Worm (Caenorhabditis elegans) whole organism, L4 larva: Measurements from ENCODE around the gene dct-6.
A peak's percentile ranks its signal among the peaks of the same experiment; 100 is the strongest.

Experiments
- F10B5.3 ChIP-seq: sonication (generic microtip); optimal IDR thresholded peaks from 2 replicates; lab custom pipeline; 2016; ENCODE audit warnings: mild to moderate bottlenecking, missing genetic modification characterization, missing compliant biosample characterization
- F26F4.8 ChIP-seq: fragments of 200-800 bp; sonication (Bioruptor generic); conservative IDR thresholded peaks from 2 replicates; pipeline ENCODE4 v1.3.6; 2022; ENCODE audit warnings: missing genetic modification characterization, missing compliant biosample characterization
- T20F7.1 ChIP-seq: fragments of 200-800 bp; sonication (Bioruptor generic); optimal IDR thresholded peaks from 2 replicates; lab custom pipeline; 2018; ENCODE audit warnings: mild to moderate bottlenecking, missing genetic modification characterization, missing compliant biosample characterization
- T26A8.4 ChIP-seq: fragments of 200-800 bp; sonication (Bioruptor generic); IDR thresholded peaks from 2 replicates; pipeline ENCODE4 v1.3.6; 2022; ENCODE audit warnings: missing genetic modification characterization, missing compliant biosample characterization
- Y105C5A.15 ChIP-seq: fragments of 200-800 bp; sonication (Bioruptor generic); IDR thresholded peaks from 2 replicates; pipeline ENCODE4 v1.3.6; 2022; ENCODE audit warnings: missing genetic modification characterization, missing compliant biosample characterization
- ZK337.2 ChIP-seq: fragments of 200-800 bp; sonication (Bioruptor generic); IDR thresholded peaks from 2 replicates; pipeline ENCODE4 v1.3.6; 2022; ENCODE audit warnings: missing genetic modification reagents, missing genetic modification characterization, missing compliant biosample characterization
- ama-1 ChIP-seq: fragments of 150-350 bp; optimal IDR thresholded peaks from 2 replicates; lab custom pipeline; 2014; ENCODE audit warnings: inconsistent platforms, mixed read lengths
- arid-1 ChIP-seq: fragments of 200-800 bp; sonication (Bioruptor generic); conservative IDR thresholded peaks from 2 replicates; pipeline ENCODE4 v1.3.6; 2022; ENCODE audit warnings: missing genetic modification reagents, missing genetic modification characterization, missing compliant biosample characterization
- attf-4 ChIP-seq: sonication (generic microtip); optimal IDR thresholded peaks from 3 replicates; lab custom pipeline; 2017; ENCODE audit warnings: missing biosample characterization, missing genetic modification characterization
- ceh-20 ChIP-seq: fragments of 200-800 bp; sonication (Bioruptor generic); IDR thresholded peaks from 2 replicates; pipeline ENCODE4 v1.3.6; 2022; ENCODE audit warnings: missing genetic modification reagents, missing genetic modification characterization, missing compliant biosample characterization
- ceh-32 ChIP-seq: sonication (generic microtip); optimal IDR thresholded peaks from 2 replicates; lab custom pipeline; 2016; ENCODE audit warnings: mild to moderate bottlenecking, missing genetic modification characterization, missing compliant biosample characterization; ENCODE audit not compliant: poor library complexity
- ceh-44 ChIP-seq: fragments of 200-800 bp; sonication (Bioruptor generic); IDR thresholded peaks from 2 replicates; pipeline ENCODE4 v1.3.6; 2022; ENCODE audit warnings: missing genetic modification reagents, missing genetic modification characterization, missing compliant biosample characterization
- ctbp-1 ChIP-seq: fragments of 200-800 bp; sonication (Bioruptor generic); IDR thresholded peaks from 2 replicates; pipeline ENCODE4 v1.3.6; 2022; ENCODE audit warnings: missing genetic modification reagents, missing genetic modification characterization, missing compliant biosample characterization
- dmd-6 ChIP-seq: fragments of 200-800 bp; sonication (Bioruptor generic); IDR thresholded peaks from 2 replicates; pipeline ENCODE4 v1.3.6; 2022; ENCODE audit warnings: missing genetic modification reagents, missing genetic modification characterization, missing compliant biosample characterization
- dmd-9 ChIP-seq: fragments of 200-800 bp; sonication (Bioruptor generic); IDR thresholded peaks from 2 replicates; pipeline ENCODE4 v1.3.6; 2022; ENCODE audit warnings: missing genetic modification reagents, missing genetic modification characterization, missing compliant biosample characterization
- dpl-1 ChIP-seq: fragments of 150-350 bp; optimal IDR thresholded peaks from 2 replicates; lab custom pipeline; 2014; ENCODE audit warnings: missing biosample characterization, missing genetic modification reagents, missing genetic modification characterization
- duxl-1 ChIP-seq: sonication (generic microtip); optimal IDR thresholded peaks from 2 replicates; lab custom pipeline; 2016; ENCODE audit warnings: mild to moderate bottlenecking, missing genetic modification characterization, moderate library complexity, missing compliant biosample characterization; ENCODE audit not compliant: poor library complexity
- gei-8 ChIP-seq: fragments of 200-800 bp; sonication (Bioruptor generic); optimal IDR thresholded peaks from 2 replicates; lab custom pipeline; 2018; ENCODE audit warnings: mild to moderate bottlenecking, missing genetic modification characterization, missing compliant biosample characterization
- hif-1 ChIP-seq, 2 experiments: sonication (generic microtip); optimal IDR thresholded peaks; 2 replicates each; lab custom pipeline; 2016 to 2017; ENCODE audit warnings: missing compliant biosample characterization in 2 of 2, missing genetic modification characterization in 2 of 2, missing genetic modification reagents in 2 of 2, missing genotype in 2 of 2, mild to moderate bottlenecking in 1 of 2
- hlh-11 ChIP-seq: fragments of 200-800 bp; sonication (Bioruptor generic); optimal IDR thresholded peaks from 2 replicates; lab custom pipeline; 2018; ENCODE audit warnings: mild to moderate bottlenecking, missing genetic modification characterization, missing compliant biosample characterization
- jun-1 ChIP-seq: fragments of 150-350 bp; optimal IDR thresholded peaks from 2 replicates; lab custom pipeline; 2014; ENCODE audit warnings: missing biosample characterization, missing genetic modification reagents, missing genetic modification characterization
- lin-1 ChIP-seq: fragments of 200-800 bp; sonication (Bioruptor generic); IDR thresholded peaks from 2 replicates; pipeline ENCODE4 v1.3.6; 2022; ENCODE audit warnings: missing genetic modification reagents, missing genetic modification characterization, missing compliant biosample characterization
- lin-29 ChIP-seq: fragments of 200-800 bp; sonication (Bioruptor generic); IDR thresholded peaks from 2 replicates; pipeline ENCODE4 v1.3.6; 2022; ENCODE audit warnings: missing genetic modification reagents, missing genetic modification characterization, missing compliant biosample characterization
- lin-38 ChIP-seq: fragments of 200-800 bp; sonication (Bioruptor generic); IDR thresholded peaks from 2 replicates; pipeline ENCODE4 v1.3.6; 2022; ENCODE audit warnings: missing genetic modification reagents, missing genetic modification characterization, missing compliant biosample characterization
- lir-3 ChIP-seq: sonication (generic microtip); optimal IDR thresholded peaks from 2 replicates; lab custom pipeline; 2016; ENCODE audit warnings: mild to moderate bottlenecking, missing genetic modification characterization, missing compliant biosample characterization
- mdl-1 ChIP-seq, 2 experiments: fragments of 150-350 bp in 1 of 2; sonication (generic microtip) in 1 of 2; optimal IDR thresholded peaks; 2 replicates each; lab custom pipeline; 2014 to 2017; ENCODE audit warnings: missing biosample characterization in 2 of 2, missing genetic modification characterization in 2 of 2
- mdt-29 ChIP-seq: fragments of 200-800 bp; sonication (Bioruptor generic); IDR thresholded peaks from 2 replicates; pipeline ENCODE4 v1.3.6; 2022; ENCODE audit warnings: missing genetic modification reagents, missing genetic modification characterization, missing compliant biosample characterization
- nhr-10 ChIP-seq: fragments of 150-350 bp; optimal IDR thresholded peaks from 2 replicates; lab custom pipeline; 2014; ENCODE audit warnings: missing biosample characterization, missing genetic modification characterization
- nhr-11 ChIP-seq: fragments of 150-350 bp; optimal IDR thresholded peaks from 2 replicates; lab custom pipeline; 2014; ENCODE audit warnings: missing biosample characterization, missing genetic modification characterization
- nhr-111 ChIP-seq: fragments of 200-800 bp; sonication (Bioruptor generic); optimal IDR thresholded peaks from 2 replicates; lab custom pipeline; 2018; ENCODE audit warnings: mild to moderate bottlenecking, missing genetic modification characterization, missing compliant biosample characterization
- nhr-237 ChIP-seq: sonication (generic microtip); optimal IDR thresholded peaks from 2 replicates; lab custom pipeline; 2017; ENCODE audit warnings: missing biosample characterization, missing genetic modification characterization
- nhr-76 ChIP-seq: fragments of 150-350 bp; optimal IDR thresholded peaks from 2 replicates; lab custom pipeline; 2014; ENCODE audit warnings: missing biosample characterization, missing genetic modification characterization
- php-3 ChIP-seq: fragments of 200-800 bp; sonication (Bioruptor generic); IDR thresholded peaks from 2 replicates; pipeline ENCODE4 v1.3.6; 2022; ENCODE audit warnings: missing genetic modification reagents, missing genetic modification characterization, missing compliant biosample characterization
- saeg-2 ChIP-seq: fragments of 200-800 bp; sonication (Bioruptor generic); IDR thresholded peaks from 2 replicates; pipeline ENCODE4 v1.3.6; 2022; ENCODE audit warnings: missing genetic modification reagents, missing genetic modification characterization, missing compliant biosample characterization
- skn-1 ChIP-seq: fragments of 150-350 bp; optimal IDR thresholded peaks from 2 replicates; lab custom pipeline; 2014; ENCODE audit warnings: missing biosample characterization, missing genetic modification characterization
- snpc-1.2 ChIP-seq: fragments of 200-800 bp; sonication (Bioruptor generic); IDR thresholded peaks from 2 replicates; pipeline ENCODE4 v1.3.6; 2022; ENCODE audit warnings: missing genetic modification reagents, missing genetic modification characterization, missing compliant biosample characterization
- snpc-4 ChIP-seq: fragments of 150-350 bp; optimal IDR thresholded peaks from 2 replicates; lab custom pipeline; 2014; ENCODE audit warnings: missing biosample characterization, missing genetic modification characterization
- tag-97 ChIP-seq: fragments of 200-800 bp; sonication (Bioruptor generic); IDR thresholded peaks from 2 replicates; pipeline ENCODE4 v1.3.6; 2022; ENCODE audit warnings: missing genetic modification characterization, missing compliant biosample characterization
- unc-130 ChIP-seq: sonication (generic microtip); optimal IDR thresholded peaks from 2 replicates; lab custom pipeline; 2016; ENCODE audit warnings: missing genetic modification reagents, missing genetic modification characterization, missing compliant biosample characterization
- unc-39 ChIP-seq: sonication (generic microtip); optimal IDR thresholded peaks from 2 replicates; lab custom pipeline; 2017; ENCODE audit warnings: missing biosample characterization, missing genetic modification characterization
- vab-7 ChIP-seq: fragments of 200-800 bp; sonication (Bioruptor generic); IDR thresholded peaks from 2 replicates; pipeline ENCODE4 v1.3.6; 2022; ENCODE audit warnings: missing genetic modification reagents, missing genetic modification characterization, missing compliant biosample characterization
- zfp-3 ChIP-seq: fragments of 200-800 bp; sonication (Bioruptor generic); conservative IDR thresholded peaks from 2 replicates; pipeline ENCODE4 v1.3.6; 2022; ENCODE audit warnings: missing genetic modification reagents, missing genetic modification characterization, missing compliant biosample characterization
- zip-2 ChIP-seq: fragments of 150-350 bp; optimal IDR thresholded peaks from 2 replicates; lab custom pipeline; 2014; ENCODE audit warnings: missing biosample characterization, missing genetic modification characterization
- ztf-7 ChIP-seq: fragments of 150-350 bp; optimal IDR thresholded peaks from 2 replicates; lab custom pipeline; 2014; ENCODE audit warnings: missing biosample characterization, missing genetic modification characterization

Gene dct-6

ce11 chrIII:5943368-5944180, 22.6 kb upstream of the dct-6 start (continued):
- 0 out of 2 replicates have a peak, but pooled peaks have one; percentile 18 for TF ChIP-seq ctbp-1
- peak; percentile 9 for TF ChIP-seq jun-1
- no peak for TF ChIP-seq snpc-1.2 (GFP tag; lab: Robert Waterston, UW)
- peak; percentile 8; the same call in 1 of the 2 replicates for TF ChIP-seq ceh-20
- peak; percentile 13; the same call in 1 of the 2 replicates for TF ChIP-seq ZK337.2 (GFP tag; lab: Robert Waterston, UW)
- TF ChIP-seq dmd-6 (GFP tag; lab: Robert Waterston, UW): peak; percentile 55
- TF ChIP-seq snpc-4 (tag; lab: Kevin White, UChicago): no peak
- peak; percentile 79 for TF ChIP-seq T20F7.1 (GFP tag; lab: Kevin White, UChicago)
- no peak for TF ChIP-seq ceh-32 (tag; lab: Kevin White, UChicago)
- peak; percentile 2 for TF ChIP-seq dpl-1 (GFP tag; lab: Kevin White, UChicago)
- peak; percentile 66 for TF ChIP-seq F10B5.3 (tag; lab: Kevin White, UChicago)
- TF ChIP-seq Y105C5A.15 (GFP tag; lab: Robert Waterston, UW): no peak
- no peak for TF ChIP-seq nhr-237 (tag; lab: Kevin White, UChicago)
- peak; percentile 62 for TF ChIP-seq mdt-29 (GFP tag; lab: Robert Waterston, UW)
- TF ChIP-seq ztf-7 (tag; lab: Kevin White, UChicago): no peak
- no peak for TF ChIP-seq tag-97 (GFP tag; lab: Robert Waterston, UW)
- peak; percentile 68 for TF ChIP-seq arid-1 (GFP tag; lab: Robert Waterston, UW)
- TF ChIP-seq zip-2: peak; percentile 80
- TF ChIP-seq lin-29: no peak
- TF ChIP-seq duxl-1 (tag; lab: Kevin White, UChicago): peak; percentile 5
- peak; percentile 56 for TF ChIP-seq nhr-76
- peak; percentile 59; the same call in 1 of the 2 replicates for TF ChIP-seq dmd-9 (GFP tag; lab: Robert Waterston, UW)
- peak; percentile 91 for TF ChIP-seq T26A8.4 (GFP tag; lab: Robert Waterston, UW)
- peak; percentile 70 for TF ChIP-seq lin-38 (GFP tag; lab: Robert Waterston, UW)
- TF ChIP-seq ceh-44 (GFP tag; lab: Robert Waterston, UW): no peak
- TF ChIP-seq attf-4 (tag; lab: Kevin White, UChicago): peak; percentile 46

ce11 chrIII:5945865-5946264, 20.3 kb upstream of the dct-6 start, which contains the start of gene F25B5.5:
Gene F25B5.5, minus strand, starts transcription at chrIII:5946124.
- TF ChIP-seq unc-39 (tag; lab: Kevin White, UChicago) (no peak), unc-130 (GFP tag; lab: Kevin White, UChicago) (no peak), F26F4.8 (GFP tag; lab: Robert Waterston, UW) (no peak), duxl-1 (tag; lab: Kevin White, UChicago) (no peak), vab-7 (GFP tag; lab: Robert Waterston, UW) (no peak), snpc-1.2 (GFP tag; lab: Robert Waterston, UW) (0 out of 2 replicates have a peak, but pooled peaks have one; percentile 29), lir-3 (tag; lab: Kevin White, UChicago) (no peak), php-3 (GFP tag; lab: Robert Waterston, UW) (0 out of 2 replicates have a peak, but pooled peaks have one; percentile 14), T26A8.4 (GFP tag; lab: Robert Waterston, UW) (peak; percentile 65; the same call in 1 of the 2 replicates), ama-1 (lab: Kevin White, UChicago) (no peak), lin-1 (GFP tag; lab: Robert Waterston, UW) (0 out of 2 replicates have a peak, but pooled peaks have one; percentile 13), hlh-11 (tag; lab: Kevin White, UChicago) (no peak), zfp-3 (peak; percentile 81), nhr-10 (tag; lab: Kevin White, UChicago) (no peak), hif-1 (tag; optimal IDR thresholded peaks at IDR 0.05; lab: Kevin White, UChicago) (no peak), nhr-111 (GFP tag; lab: Kevin White, UChicago) (no peak), ceh-44 (GFP tag; lab: Robert Waterston, UW) (no peak), ztf-7 (tag; lab: Kevin White, UChicago) (no peak), saeg-2 (GFP tag; lab: Robert Waterston, UW) (no peak), skn-1 (tag; lab: Kevin White, UChicago) (no peak), nhr-11 (tag; lab: Kevin White, UChicago) (no peak), gei-8 (no peak), mdl-1 (tag; optimal IDR thresholded peaks at IDR 0.05; lab: Kevin White, UChicago) (no peak)
